Fruit fly (Drosophila melanogaster): ENCODE results near the gene QIL1.

The QIL1 gene

DNA sequence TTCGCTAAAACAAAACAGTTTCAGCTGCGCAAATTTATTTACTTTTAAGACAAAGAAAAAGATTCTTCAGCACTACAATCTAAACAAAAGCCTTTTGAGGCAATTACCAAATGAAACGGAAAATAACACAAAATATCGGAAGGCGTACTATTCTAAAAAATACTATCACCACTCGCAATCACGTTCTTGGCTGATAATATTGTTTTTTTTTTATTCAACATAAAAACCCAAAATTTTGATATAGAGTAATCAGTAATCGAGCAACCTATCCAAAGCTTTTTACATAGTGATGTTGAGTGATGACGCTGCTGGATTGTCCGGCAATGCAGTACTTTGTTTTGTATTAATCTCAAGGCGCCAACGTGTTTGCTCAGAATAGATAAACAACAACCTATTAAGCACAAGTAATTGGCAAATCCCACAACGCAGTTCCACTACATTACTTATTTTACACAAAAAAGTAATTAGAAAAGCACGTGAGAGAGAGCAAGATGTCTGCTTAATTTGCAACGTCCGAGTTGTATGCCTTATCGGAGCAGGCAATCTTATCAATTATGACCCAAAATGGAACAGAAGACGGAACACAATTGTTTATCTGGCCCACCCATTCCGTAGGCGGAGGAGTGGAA is 34.7 kb upstream of the QIL1 start:
- TF ChIP-seq Abd-B (GFP tag; optimal IDR thresholded peaks at IDR 0.05) (no peak), ey (GFP tag; optimal IDR thresholded peaks at IDR 0.05) (peak; percentile 22), Vsx2 (GFP tag; optimal IDR thresholded peaks at IDR 0.05; ENCODE audit: partially characterized antibody) (no peak), sv (GFP tag; optimal IDR thresholded peaks at IDR 0.05) (no peak), usp (GFP tag; optimal IDR thresholded peaks at IDR 0.05) (no peak), foxo (GFP tag; optimal IDR thresholded peaks at IDR 0.05) (peak in 1 of 2 experiments; percentile 33), h (GFP tag; optimal IDR thresholded peaks at IDR 0.05) (peak; percentile 5), woc (GFP tag; optimal IDR thresholded peaks at IDR 0.05) (peak; percentile 20), Hnf4 (GFP tag; optimal IDR thresholded peaks at IDR 0.05) (no peak), OdsH (GFP tag; optimal IDR thresholded peaks at IDR 0.05) (no peak), br (GFP tag; optimal IDR thresholded peaks at IDR 0.05) (peak; percentile 14), fru (GFP tag; optimal IDR thresholded peaks at IDR 0.05) (peak; percentile 47), N (GFP tag; optimal IDR thresholded peaks at IDR 0.05) (no peak), jim (GFP tag; optimal IDR thresholded peaks at IDR 0.05) (no peak), GATAd (GFP tag; optimal IDR thresholded peaks at IDR 0.05) (no peak), tai (GFP tag; optimal IDR thresholded peaks at IDR 0.05) (no peak), Rel (GFP tag; optimal IDR thresholded peaks at IDR 0.05) (no peak), Rel (tag; optimal IDR thresholded peaks at IDR 0.05) (no peak), brk (GFP tag; optimal IDR thresholded peaks at IDR 0.05) (no peak), Dfd (GFP tag; optimal IDR thresholded peaks at IDR 0.05) (no peak), CG9705 (GFP tag; optimal IDR thresholded peaks at IDR 0.05) (no peak), Mio (GFP tag; optimal IDR thresholded peaks at IDR 0.05) (no peak), psq (GFP tag; optimal IDR thresholded peaks at IDR 0.05) (no peak), CG32264 (GFP tag; optimal IDR thresholded peaks at IDR 0.05) (peak; percentile 21), CrebA (GFP tag; optimal IDR thresholded peaks at IDR 0.05; ENCODE audit: borderline replicate concordance) (no peak), Sp1 (GFP tag; optimal IDR thresholded peaks at IDR 0.05) (no peak), Hr78 (GFP tag; optimal IDR thresholded peaks at IDR 0.05) (no peak), dsf (GFP tag; optimal IDR thresholded peaks at IDR 0.05; ENCODE audit: borderline replicate concordance) (no peak)

DNA sequence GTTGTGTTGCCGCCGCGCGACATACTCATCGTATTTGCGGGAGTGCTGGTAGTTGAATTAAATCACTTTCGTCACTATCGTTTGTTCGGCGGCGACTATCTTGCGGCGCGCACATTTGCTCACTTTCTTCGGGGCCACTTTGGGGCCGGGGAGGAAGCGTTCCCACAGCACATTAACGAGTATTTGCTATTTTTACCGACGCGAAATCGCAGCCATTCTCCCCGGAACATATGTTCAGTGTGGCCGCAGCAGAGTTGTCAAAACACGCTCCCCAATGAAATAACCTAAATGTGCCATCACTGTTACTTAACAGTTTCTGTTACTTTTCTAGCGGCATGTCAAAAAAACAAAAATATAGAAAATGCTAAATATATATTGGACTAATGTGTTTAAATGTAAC is 32.8 kb upstream of the QIL1 start, which contains the start of gene frc:
Gene frc (minus strand): TSS at position 244 of the 400 bp plus-strand sequence.
- TF ChIP-seq usp (GFP tag; optimal IDR thresholded peaks at IDR 0.05) (no peak), Hr83 (GFP tag; optimal IDR thresholded peaks at IDR 0.05; ENCODE audit: poor library complexity, severe bottlenecking) (no peak), N (GFP tag; optimal IDR thresholded peaks at IDR 0.05) (no peak), Rel (GFP tag; optimal IDR thresholded peaks at IDR 0.05) (no peak), Rel (tag; optimal IDR thresholded peaks at IDR 0.05) (peak; percentile 5), foxo (GFP tag; optimal IDR thresholded peaks at IDR 0.05) (no peak)

DNA sequence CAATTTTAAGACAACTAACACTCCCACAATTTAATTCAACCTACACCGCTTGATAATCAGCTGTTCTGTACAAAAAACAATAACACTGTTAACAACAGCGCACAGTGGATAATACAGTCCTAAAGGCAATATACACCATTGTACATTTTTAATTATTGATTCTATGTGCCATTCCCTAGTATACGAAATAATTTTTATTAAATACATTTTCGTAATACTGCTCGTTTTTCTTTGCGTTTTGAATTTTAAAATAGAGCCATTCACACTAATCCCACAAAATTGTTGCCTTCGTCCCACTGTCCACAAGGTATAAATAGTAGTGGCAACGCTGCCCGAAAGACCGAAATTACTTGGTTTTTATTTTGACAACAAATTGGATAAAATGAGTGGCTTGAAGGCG is 32.2 kb upstream of the QIL1 start, which contains the start of the genes Coq4 and CG32176:
Gene Coq4 (minus strand): TSS at position 67 of the 400 bp plus-strand sequence.
Gene CG32176 (plus strand): TSS at position 314 of the 400 bp plus-strand sequence.
- TF ChIP-seq OdsH (GFP tag; optimal IDR thresholded peaks at IDR 0.05) = peak; percentile 96
- TF ChIP-seq Dif (GFP tag; optimal IDR thresholded peaks at IDR 0.05; ENCODE audit: partially characterized antibody) = no peak
- TF ChIP-seq Hnf4 (GFP tag; optimal IDR thresholded peaks at IDR 0.05) = peak; percentile 98
- no peak for TF ChIP-seq N (GFP tag; optimal IDR thresholded peaks at IDR 0.05)
- TF ChIP-seq Abd-B (GFP tag; optimal IDR thresholded peaks at IDR 0.05) = no peak
- peak; percentile 90 to 99 for TF ChIP-seq foxo (GFP tag; optimal IDR thresholded peaks at IDR 0.05)
- peak; percentile 91 for TF ChIP-seq Hr83 (GFP tag; optimal IDR thresholded peaks at IDR 0.05; ENCODE audit: poor library complexity, severe bottlenecking)
- TF ChIP-seq tai (GFP tag; optimal IDR thresholded peaks at IDR 0.05) = peak; percentile 97
- TF ChIP-seq GATAd (GFP tag; optimal IDR thresholded peaks at IDR 0.05) = peak; percentile 96
- peak; percentile 82 for TF ChIP-seq Mio (GFP tag; optimal IDR thresholded peaks at IDR 0.05)
- TF ChIP-seq jim (GFP tag; optimal IDR thresholded peaks at IDR 0.05) = peak; percentile 46
- TF ChIP-seq psq (GFP tag; optimal IDR thresholded peaks at IDR 0.05) = peak; percentile 92
- no peak for TF ChIP-seq lola (GFP tag; optimal IDR thresholded peaks at IDR 0.05)
- TF ChIP-seq CrebA (GFP tag; optimal IDR thresholded peaks at IDR 0.05; ENCODE audit: borderline replicate concordance) = no peak
- TF ChIP-seq fru (GFP tag; optimal IDR thresholded peaks at IDR 0.05) = peak; percentile 97
- TF ChIP-seq dmrt93B (GFP tag; optimal IDR thresholded peaks at IDR 0.05) = peak; percentile 92
- TF ChIP-seq CG32264 (GFP tag; optimal IDR thresholded peaks at IDR 0.05) = peak; percentile 94
- peak; percentile 98 for TF ChIP-seq br (GFP tag; optimal IDR thresholded peaks at IDR 0.05)
- TF ChIP-seq rgr (GFP tag; optimal IDR thresholded peaks at IDR 0.05) = peak; percentile 99
- no peak for TF ChIP-seq Vsx2 (GFP tag; optimal IDR thresholded peaks at IDR 0.05; ENCODE audit: partially characterized antibody)
- TF ChIP-seq Myc (optimal IDR thresholded peaks at IDR 0.05) = no peak
- TF ChIP-seq Dfd (GFP tag; optimal IDR thresholded peaks at IDR 0.05) = no peak
- TF ChIP-seq ey (GFP tag; optimal IDR thresholded peaks at IDR 0.05) = peak; percentile 98
- peak; percentile 88 for TF ChIP-seq sage (GFP tag; optimal IDR thresholded peaks at IDR 0.05)
- peak; percentile 99 for TF ChIP-seq sv (GFP tag; optimal IDR thresholded peaks at IDR 0.05)
- peak; percentile 42 for TF ChIP-seq Rel (GFP tag; optimal IDR thresholded peaks at IDR 0.05)
- peak; percentile 82 for TF ChIP-seq Rel (tag; optimal IDR thresholded peaks at IDR 0.05)
- peak; percentile 95 for TF ChIP-seq CG9705 (GFP tag; optimal IDR thresholded peaks at IDR 0.05)
- TF ChIP-seq Sp1 (GFP tag; optimal IDR thresholded peaks at IDR 0.05) = peak; percentile 94
- TF ChIP-seq h (GFP tag; optimal IDR thresholded peaks at IDR 0.05) = peak; percentile 98
- no peak for TF ChIP-seq pan (optimal IDR thresholded peaks at IDR 0.05)
- peak; percentile 96 for TF ChIP-seq Jra (GFP tag; optimal IDR thresholded peaks at IDR 0.05)
- TF ChIP-seq woc (GFP tag; optimal IDR thresholded peaks at IDR 0.05) = peak; percentile 96
- peak; percentile 97 for TF ChIP-seq HLH106 (tag; optimal IDR thresholded peaks at IDR 0.05)
- TF ChIP-seq dsf (GFP tag; optimal IDR thresholded peaks at IDR 0.05; ENCODE audit: borderline replicate concordance) = peak; percentile 95
- TF ChIP-seq brk (GFP tag; optimal IDR thresholded peaks at IDR 0.05) = peak; percentile 95
- no peak for TF ChIP-seq Hr78 (GFP tag; optimal IDR thresholded peaks at IDR 0.05)

All from whole organism, wandering third instar larva.